Worm (Caenorhabditis elegans) whole organism, L1 larva: Measurements from ENCODE around the gene Y39B6A.7.

Experiments
- C04F5.9 ChIP-seq: sonication (generic microtip); optimal IDR thresholded peaks from 2 replicates; lab custom pipeline; 2016; ENCODE audit warnings: missing genetic modification characterization, missing compliant biosample characterization
- C16A3.4 ChIP-seq: fragments of 150-350 bp; optimal IDR thresholded peaks from 2 replicates; lab custom pipeline; 2014; ENCODE audit warnings: missing biosample characterization, missing genetic modification characterization
- C34B4.2 ChIP-seq: sonication (generic microtip); optimal IDR thresholded peaks from 2 replicates; lab custom pipeline; 2017; ENCODE audit warnings: mild to moderate bottlenecking, missing genetic modification characterization, missing compliant biosample characterization
- aha-1 ChIP-seq: fragments of 150-350 bp; optimal IDR thresholded peaks from 2 replicates; lab custom pipeline; 2014; ENCODE audit warnings: missing biosample characterization, missing genetic modification characterization
- alr-1 ChIP-seq: fragments of 200-800 bp; sonication (Bioruptor generic); optimal IDR thresholded peaks from 2 replicates; lab custom pipeline; 2018; ENCODE audit warnings: borderline replicate concordance, mild to moderate bottlenecking, missing genetic modification characterization, missing compliant biosample characterization
- aly-2 ChIP-seq: fragments of 150-350 bp; optimal IDR thresholded peaks from 2 replicates; lab custom pipeline; 2014; ENCODE audit warnings: missing biosample characterization, missing genetic modification characterization
- ceh-63 ChIP-seq: fragments of 200-800 bp; sonication (Bioruptor generic); optimal IDR thresholded peaks from 2 replicates; lab custom pipeline; 2018; ENCODE audit warnings: mild to moderate bottlenecking, missing genetic modification characterization, missing compliant biosample characterization
- ceh-88 ChIP-seq: fragments of 200-800 bp; sonication (Bioruptor generic); IDR thresholded peaks from 2 replicates; pipeline ENCODE4 v1.3.6; 2022; ENCODE audit warnings: missing genetic modification characterization, missing compliant biosample characterization
- ceh-90 ChIP-seq: sonication (generic microtip); optimal IDR thresholded peaks from 2 replicates; lab custom pipeline; 2016; ENCODE audit warnings: missing genetic modification characterization, missing compliant biosample characterization
- ces-1 ChIP-seq: fragments of 150-350 bp; optimal IDR thresholded peaks from 2 replicates; lab custom pipeline; 2014; ENCODE audit warnings: missing biosample characterization, missing genetic modification reagents, missing genetic modification characterization
- elt-3 ChIP-seq, 6 experiments: fragments of 150-350 bp in 1 of 6; sonication (generic microtip); optimal IDR thresholded peaks; 2 replicates each; lab custom pipeline; 2017 to 2018; ENCODE audit warnings: missing biosample characterization in 6 of 6, missing genetic modification characterization in 6 of 6, inconsistent platforms in 1 of 6
- fkh-8 ChIP-seq: sonication (generic microtip); optimal IDR thresholded peaks from 2 replicates; lab custom pipeline; 2016; ENCODE audit warnings: mild to moderate bottlenecking, missing genetic modification characterization, missing compliant biosample characterization
- hlh-4 ChIP-seq: sonication (generic microtip); optimal IDR thresholded peaks from 2 replicates; lab custom pipeline; 2016; ENCODE audit warnings: mild to moderate bottlenecking, missing genetic modification characterization, missing compliant biosample characterization
- hpl-2 ChIP-seq: fragments of 150-350 bp; optimal IDR thresholded peaks from 2 replicates; lab custom pipeline; 2014; ENCODE audit warnings: missing biosample characterization, missing genetic modification reagents, missing genetic modification characterization
- lin-14 ChIP-seq: fragments of 200-800 bp; sonication (Bioruptor generic); optimal IDR thresholded peaks from 2 replicates; lab custom pipeline; 2018; ENCODE audit warnings: mild to moderate bottlenecking, missing genetic modification characterization, moderate library complexity, missing compliant biosample characterization
- lin-39 ChIP-seq: fragments of 150-350 bp; optimal IDR thresholded peaks from 2 replicates; lab custom pipeline; 2014; ENCODE audit warnings: missing biosample characterization, missing genetic modification reagents, missing genetic modification characterization
- lir-3 ChIP-seq: sonication (generic microtip); optimal IDR thresholded peaks from 2 replicates; lab custom pipeline; 2016; ENCODE audit warnings: mild to moderate bottlenecking, missing genetic modification characterization, moderate library complexity, missing compliant biosample characterization; ENCODE audit not compliant: poor library complexity
- mab-9 ChIP-seq: fragments of 200-800 bp; sonication (Bioruptor generic); IDR thresholded peaks from 2 replicates; pipeline ENCODE4 v1.3.6; 2022; ENCODE audit warnings: missing genetic modification reagents, missing genetic modification characterization, missing compliant biosample characterization
- nhr-20 ChIP-seq: sonication (generic microtip); optimal IDR thresholded peaks from 2 replicates; lab custom pipeline; 2016; ENCODE audit warnings: mild to moderate bottlenecking, missing genetic modification characterization, missing compliant biosample characterization
- nhr-47 ChIP-seq: sonication (generic microtip); optimal IDR thresholded peaks from 2 replicates; lab custom pipeline; 2016; ENCODE audit warnings: mild to moderate bottlenecking, missing genetic modification characterization, moderate library complexity, missing compliant biosample characterization
- nhr-71 ChIP-seq: sonication (generic microtip); optimal IDR thresholded peaks from 2 replicates; lab custom pipeline; 2016; ENCODE audit warnings: mild to moderate bottlenecking, missing genetic modification characterization, moderate library complexity, missing compliant biosample characterization
- nhr-84 ChIP-seq: sonication (generic microtip); optimal IDR thresholded peaks from 2 replicates; lab custom pipeline; 2017; ENCODE audit warnings: missing biosample characterization, missing genetic modification characterization
- nhr-85 ChIP-seq: sonication (generic microtip); peaks from one replicate; lab custom pipeline; 2016; ENCODE audit warnings: missing genetic modification characterization, inconsistent platforms, missing compliant biosample characterization
- nhr-90 ChIP-seq: sonication (generic microtip); optimal IDR thresholded peaks from 2 replicates; lab custom pipeline; 2016; ENCODE audit warnings: mild to moderate bottlenecking, missing genetic modification characterization, missing compliant biosample characterization; ENCODE audit not compliant: poor library complexity
- pax-3 ChIP-seq: fragments of 200-800 bp; sonication (Bioruptor generic); optimal IDR thresholded peaks from 2 replicates; lab custom pipeline; 2018; ENCODE audit warnings: mild to moderate bottlenecking, missing genetic modification characterization, moderate library complexity, missing compliant biosample characterization
- pqm-1 ChIP-seq: sonication (generic microtip); optimal IDR thresholded peaks from 3 replicates; lab custom pipeline; 2017; ENCODE audit warnings: missing biosample characterization, missing genetic modification characterization
- skn-1 ChIP-seq: fragments of 150-350 bp; optimal IDR thresholded peaks from 2 replicates; lab custom pipeline; 2014; ENCODE audit warnings: missing biosample characterization, missing genetic modification characterization
- snpc-4 ChIP-seq: fragments of 150-350 bp; optimal IDR thresholded peaks from 2 replicates; lab custom pipeline; 2014; ENCODE audit warnings: missing biosample characterization, missing genetic modification characterization
- snu-23 ChIP-seq: sonication (generic microtip); optimal IDR thresholded peaks from 2 replicates; lab custom pipeline; 2016; ENCODE audit warnings: missing genetic modification characterization, missing compliant biosample characterization
- sox-4 ChIP-seq: sonication (generic microtip); optimal IDR thresholded peaks from 2 replicates; lab custom pipeline; 2016; ENCODE audit warnings: missing genetic modification characterization, missing compliant biosample characterization
- swsn-7 ChIP-seq: sonication (generic microtip); optimal IDR thresholded peaks from 2 replicates; lab custom pipeline; 2016; ENCODE audit warnings: missing genetic modification characterization, missing compliant biosample characterization
- tbx-2 ChIP-seq: sonication (generic microtip); optimal IDR thresholded peaks from 2 replicates; lab custom pipeline; 2016; ENCODE audit warnings: missing genetic modification characterization, missing compliant biosample characterization
- unc-130 ChIP-seq: fragments of 150-350 bp; optimal IDR thresholded peaks from 2 replicates; lab custom pipeline; 2017; ENCODE audit warnings: missing biosample characterization, missing genetic modification characterization, inconsistent platforms
- unc-30 ChIP-seq: sonication (generic microtip); optimal IDR thresholded peaks from 2 replicates; lab custom pipeline; 2017; ENCODE audit warnings: missing biosample characterization, missing genetic modification characterization
- vab-15 ChIP-seq: sonication (generic microtip); optimal IDR thresholded peaks from 2 replicates; lab custom pipeline; 2017; ENCODE audit warnings: missing genotype, mild to moderate bottlenecking, missing genetic modification characterization, missing compliant biosample characterization
- zag-1 ChIP-seq: fragments of 150-350 bp; optimal IDR thresholded peaks from 2 replicates; lab custom pipeline; 2014; ENCODE audit warnings: missing biosample characterization, missing genetic modification characterization
- zip-4 ChIP-seq: fragments of 200-800 bp; sonication (Bioruptor generic); optimal IDR thresholded peaks from 2 replicates; lab custom pipeline; 2018; ENCODE audit warnings: mild to moderate bottlenecking, missing genetic modification characterization, moderate library complexity, missing compliant biosample characterization
- ztf-11 ChIP-seq, 2 experiments: sonication (generic microtip); optimal IDR thresholded peaks; 2 replicates each; lab custom pipeline; 2016 to 2017; ENCODE audit warnings: missing genetic modification characterization in 2 of 2, missing biosample characterization in 1 of 2, missing compliant biosample characterization in 1 of 2
- ztf-4 ChIP-seq: fragments of 150-350 bp; optimal IDR thresholded peaks from 2 replicates; lab custom pipeline; 2014; ENCODE audit warnings: missing biosample characterization, missing genetic modification characterization

Gene Y39B6A.7

DNA sequence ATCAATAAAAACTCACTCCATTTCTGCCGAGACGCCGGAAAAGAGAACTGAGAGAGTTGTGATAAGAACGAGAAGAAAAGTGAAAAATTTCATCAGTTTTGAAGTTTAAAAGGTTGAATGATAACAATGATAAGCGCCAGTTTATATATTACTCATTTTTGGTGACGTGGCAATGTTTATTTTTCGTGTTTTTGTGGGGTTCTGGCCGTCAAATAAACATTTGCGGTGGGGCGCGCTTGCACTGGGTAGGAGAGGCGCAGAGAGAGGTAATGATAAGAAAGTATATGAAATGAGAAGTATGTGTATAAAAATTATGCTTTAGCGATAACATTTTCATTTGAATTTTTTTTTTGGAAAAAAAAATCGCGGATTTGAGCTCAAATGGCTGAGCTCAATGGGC, 9.7 kb upstream of the Y39B6A.7 start, which contains the start of gene Y39B6A.5 (continued):
- TF ChIP-seq hpl-2 (GFP tag; lab: Kevin White, UChicago) (peak; percentile 25), hlh-4 (tag; lab: Kevin White, UChicago) (no peak), ces-1 (GFP tag; lab: Kevin White, UChicago) (no peak), C34B4.2 (tag; lab: Kevin White, UChicago) (no peak), tbx-2 (tag; lab: Kevin White, UChicago) (no peak), ztf-4 (tag; lab: Kevin White, UChicago) (no peak), unc-30 (tag; lab: Kevin White, UChicago) (no peak), lin-14 (GFP tag; lab: Kevin White, UChicago) (peak; percentile 61), pqm-1 (tag; lab: Kevin White, UChicago) (peak; percentile 82), elt-3 (tag; optimal IDR thresholded peaks at IDR 0.05; lab: Kevin White, UChicago) (peak in 1 of 6 experiments; percentile 53), unc-130 (tag; lab: Kevin White, UChicago) (no peak), aly-2 (no peak), nhr-90 (peak; percentile 71), nhr-85 (tag; lab: Kevin White, UChicago) (no peak), nhr-47 (tag; lab: Kevin White, UChicago) (no peak), snu-23 (GFP tag; lab: Kevin White, UChicago) (no peak), snpc-4 (tag; lab: Kevin White, UChicago) (no peak), C16A3.4 (tag; lab: Kevin White, UChicago) (no peak), ceh-88 (GFP tag; lab: Robert Waterston, UW) (no peak), aha-1 (tag; lab: Kevin White, UChicago) (no peak), fkh-8 (tag; lab: Kevin White, UChicago) (no peak), sox-4 (no peak), nhr-71 (tag; lab: Kevin White, UChicago) (peak; percentile 64), zip-4 (GFP tag; lab: Kevin White, UChicago) (no peak), ceh-63 (GFP tag; lab: Kevin White, UChicago) (no peak), lin-39 (tag; lab: Kevin White, UChicago) (no peak), swsn-7 (tag; lab: Kevin White, UChicago) (peak; percentile 14), pax-3 (peak; percentile 80), skn-1 (tag; lab: Kevin White, UChicago) (peak; percentile 0)

DNA sequence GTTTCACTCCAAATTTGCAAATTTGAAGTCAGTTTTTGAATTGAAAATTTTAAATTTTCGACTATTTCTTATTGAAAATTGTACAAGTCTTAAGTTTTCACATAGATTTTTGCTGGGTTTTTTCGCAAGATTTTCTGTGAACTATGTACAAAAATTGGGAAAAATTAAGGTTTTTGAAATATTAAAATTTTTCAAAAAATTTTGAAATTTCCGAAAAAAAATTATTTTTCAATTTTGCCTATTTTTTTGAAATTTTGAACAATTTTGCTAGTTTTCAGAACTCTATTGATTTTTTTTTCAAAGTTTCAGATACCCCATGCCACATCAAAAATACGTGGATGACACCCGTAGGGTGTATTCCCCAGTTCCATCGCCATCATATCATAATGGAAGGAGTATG, 4.8 kb upstream of the Y39B6A.7 start, which contains the start of gene tsp-13:
tsp-13 (plus strand) TSS at position 301 of the 400 bp plus-strand sequence.
- TF ChIP-seq nhr-84 (tag; lab: Kevin White, UChicago): no peak
- no peak for TF ChIP-seq ces-1 (GFP tag; lab: Kevin White, UChicago)
- TF ChIP-seq mab-9 (GFP tag; lab: Robert Waterston, UW): no peak
- no peak for TF ChIP-seq nhr-71 (tag; lab: Kevin White, UChicago)
- TF ChIP-seq vab-15 (tag; lab: Kevin White, UChicago): no peak
- no peak for TF ChIP-seq nhr-20 (tag; lab: Kevin White, UChicago)

DNA sequence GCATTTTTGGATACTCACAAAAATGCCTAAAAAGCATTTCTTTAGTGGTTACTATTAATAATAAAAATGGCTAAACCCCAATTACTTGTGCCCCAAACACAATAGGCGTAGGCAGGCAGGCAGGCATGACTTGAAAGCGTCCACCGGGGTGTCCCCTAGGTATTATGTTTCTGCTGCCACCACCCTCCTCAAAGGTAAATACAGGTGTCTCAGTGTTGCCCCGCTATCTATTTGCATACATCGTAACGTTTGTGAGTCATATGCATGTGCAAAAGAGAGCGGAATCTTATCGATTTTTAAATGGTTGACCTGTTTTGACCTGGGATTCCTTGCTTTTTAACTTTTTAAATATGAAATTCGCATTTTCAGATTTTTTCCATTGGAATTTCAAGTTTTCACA, 4.3 kb upstream of the Y39B6A.7 start:
- TF ChIP-seq zag-1 (no peak), vab-15 (tag; lab: Kevin White, UChicago) (no peak), lir-3 (tag; lab: Kevin White, UChicago) (no peak), snpc-4 (tag; lab: Kevin White, UChicago) (no peak), sox-4 (no peak), zip-4 (GFP tag; lab: Kevin White, UChicago) (no peak), ztf-11 (tag; optimal IDR thresholded peaks at IDR 0.05; lab: Kevin White, UChicago) (no peak), swsn-7 (tag; lab: Kevin White, UChicago) (no peak), ceh-90 (tag; lab: Kevin White, UChicago) (no peak), C04F5.9 (tag; lab: Kevin White, UChicago) (no peak), alr-1 (tag; lab: Kevin White, UChicago) (no peak)
